Fruit fly (Drosophila melanogaster) whole organism, embryonic: Measurements from ENCODE around the gene CG2964.
A peak's percentile ranks its signal among the peaks of the same experiment; 100 is the strongest.

Experiments used
- Atf3 ChIP-seq: fragments of 200-800 bp; sonication (Bioruptor generic); optimal IDR thresholded peaks from 3 replicates; lab custom pipeline; 2016; ENCODE audit warnings: missing biosample characterization, missing genetic modification characterization
- B-H2 ChIP-seq: fragments of 200-800 bp; sonication (Bioruptor generic); optimal IDR thresholded peaks from 2 replicates; lab custom pipeline; 2018; ENCODE audit warnings: missing biosample characterization, mild to moderate bottlenecking, missing genetic modification characterization
- CG11398 ChIP-seq: fragments of 200-800 bp; sonication (Bioruptor generic); optimal IDR thresholded peaks from 2 replicates; lab custom pipeline; 2016; ENCODE audit warnings: missing biosample characterization, missing genetic modification characterization
- CG15011 ChIP-seq: fragments of 200-800 bp; sonication (Bioruptor generic); optimal IDR thresholded peaks from 3 replicates; lab custom pipeline; 2018; ENCODE audit warnings: missing biosample characterization, mild to moderate bottlenecking, missing genetic modification characterization
- CG15696 ChIP-seq: fragments of 200-800 bp; sonication (Bioruptor generic); optimal IDR thresholded peaks from 2 replicates; lab custom pipeline; 2019; ENCODE audit warnings: missing biosample characterization, mild to moderate bottlenecking, missing genetic modification characterization, moderate library complexity
- CG16813 ChIP-seq: fragments of 200-800 bp; sonication (Bioruptor generic); IDR thresholded peaks from 3 replicates; pipeline ENCODE4 v1.3.6; 2022; ENCODE audit warnings: missing biosample characterization, missing genetic modification characterization; ENCODE audit not compliant: partially characterized antibody
- CG17612 ChIP-seq: fragments of 200-800 bp; sonication (Bioruptor generic); IDR thresholded peaks from 2 replicates; pipeline ENCODE4 v1.3.6; 2022; ENCODE audit warnings: missing biosample characterization, missing genetic modification characterization
- CG18619 ChIP-seq: fragments of 200-800 bp; sonication (Bioruptor generic); optimal IDR thresholded peaks from 3 replicates; lab custom pipeline; 2017; ENCODE audit warnings: missing biosample characterization, mild to moderate bottlenecking, missing genetic modification characterization
- CG30020 ChIP-seq: fragments of 200-800 bp; optimal IDR thresholded peaks from 2 replicates; lab custom pipeline; 2019; ENCODE audit warnings: missing biosample characterization, mild to moderate bottlenecking, missing genetic modification characterization, moderate library complexity
- CG3163 ChIP-seq: fragments of 200-800 bp; sonication (Bioruptor generic); optimal IDR thresholded peaks from 3 replicates; lab custom pipeline; 2016; ENCODE audit warnings: missing biosample characterization, missing genetic modification characterization
- CG33213 ChIP-seq: fragments of 200-800 bp; sonication (Bioruptor generic); optimal IDR thresholded peaks from 3 replicates; lab custom pipeline; 2016; ENCODE audit warnings: missing biosample characterization, missing genetic modification characterization
- CG3838 ChIP-seq: fragments of 200-800 bp; sonication (Bioruptor generic); optimal IDR thresholded peaks from 3 replicates; lab custom pipeline; 2016; ENCODE audit warnings: missing biosample characterization, missing genetic modification characterization
- CG3847 ChIP-seq: fragments of 200-800 bp; sonication (Bioruptor generic); IDR thresholded peaks from 2 replicates; pipeline ENCODE4 v1.3.6; 2022; ENCODE audit warnings: missing biosample characterization, missing genetic modification characterization
- CG5245 ChIP-seq: fragments of 200-800 bp; sonication (Bioruptor generic); optimal IDR thresholded peaks from 3 replicates; lab custom pipeline; 2016; ENCODE audit warnings: missing biosample characterization, missing genetic modification characterization
- CG6254 ChIP-seq: fragments of 200-800 bp; sonication (Bioruptor generic); optimal IDR thresholded peaks from 3 replicates; lab custom pipeline; 2017; ENCODE audit warnings: mild to moderate bottlenecking, missing biosample characterization, missing genetic modification reagents, missing genetic modification characterization
- CG6654 ChIP-seq: fragments of 200-800 bp; sonication (Bioruptor generic); optimal IDR thresholded peaks from 2 replicates; lab custom pipeline; 2017; ENCODE audit warnings: missing biosample characterization, mild to moderate bottlenecking, missing genetic modification characterization
- CG6683 ChIP-seq: fragments of 200-800 bp; sonication (Bioruptor generic); optimal IDR thresholded peaks from 2 replicates; lab custom pipeline; 2017; ENCODE audit warnings: missing biosample characterization, mild to moderate bottlenecking, missing genetic modification characterization, missing genetic modification reagents
- CG6791 ChIP-seq: fragments of 200-800 bp; sonication (Bioruptor generic); IDR thresholded peaks from 3 replicates; pipeline ENCODE4 v1.3.6; 2022; ENCODE audit warnings: missing biosample characterization, missing genetic modification characterization; ENCODE audit not compliant: partially characterized antibody
- CG7786 ChIP-seq: fragments of 200-800 bp; sonication (Bioruptor generic); optimal IDR thresholded peaks from 2 replicates; lab custom pipeline; 2016; ENCODE audit warnings: missing biosample characterization, missing genetic modification characterization
- CG9437 ChIP-seq: fragments of 200-800 bp; sonication (Bioruptor generic); optimal IDR thresholded peaks from 2 replicates; lab custom pipeline; 2018; ENCODE audit warnings: missing biosample characterization, mild to moderate bottlenecking, missing genetic modification characterization
- CG9727 ChIP-seq: fragments of 200-800 bp; sonication (Bioruptor generic); optimal IDR thresholded peaks from 3 replicates; lab custom pipeline; 2017; ENCODE audit warnings: missing biosample characterization, mild to moderate bottlenecking, missing genetic modification characterization
- Dbx ChIP-seq: fragments of 200-800 bp; sonication (Bioruptor generic); IDR thresholded peaks from 3 replicates; pipeline ENCODE4 v1.3.6; 2022; ENCODE audit warnings: missing biosample characterization, missing genetic modification characterization
- Dp ChIP-seq: fragments of 200-800 bp; sonication (Bioruptor generic); optimal IDR thresholded peaks from 2 replicates; lab custom pipeline; 2018; ENCODE audit warnings: missing biosample characterization, mild to moderate bottlenecking, missing genetic modification characterization, moderate library complexity
- Elba2 ChIP-seq: fragments of 200-800 bp; sonication (Bioruptor generic); optimal IDR thresholded peaks from 3 replicates; lab custom pipeline; 2016; ENCODE audit warnings: missing biosample characterization, missing genetic modification characterization
- GATAe ChIP-seq: fragments of 200-800 bp; sonication (Bioruptor generic); conservative IDR thresholded peaks from 2 replicates; pipeline ENCODE4 v1.3.6; 2022; ENCODE audit warnings: missing biosample characterization, missing genetic modification characterization
- H15 ChIP-seq: fragments of 200-800 bp; sonication (Bioruptor generic); IDR thresholded peaks from 3 replicates; pipeline ENCODE4 v1.3.6; 2022; ENCODE audit warnings: missing biosample characterization, missing genetic modification characterization
- Hmx ChIP-seq: fragments of 200-800 bp; sonication (Bioruptor generic); optimal IDR thresholded peaks from 2 replicates; lab custom pipeline; 2016; ENCODE audit warnings: missing biosample characterization, missing genetic modification characterization
- Jarid2 ChIP-seq: fragments of 200-800 bp; sonication (Bioruptor generic); optimal IDR thresholded peaks from 3 replicates; lab custom pipeline; 2017; ENCODE audit warnings: mild to moderate bottlenecking, missing biosample characterization, missing genetic modification reagents, missing genetic modification characterization
- Nf-YB ChIP-seq: fragments of 200-800 bp; sonication (Bioruptor generic); optimal IDR thresholded peaks from 3 replicates; lab custom pipeline; 2019; ENCODE audit warnings: missing biosample characterization, mild to moderate bottlenecking, missing genetic modification characterization, moderate library complexity
- NfI ChIP-seq: fragments of 200-800 bp; sonication (Bioruptor generic); optimal IDR thresholded peaks from 3 replicates; lab custom pipeline; 2018; ENCODE audit warnings: missing biosample characterization, mild to moderate bottlenecking, missing genetic modification characterization, moderate library complexity
- Opbp ChIP-seq: fragments of 200-800 bp; sonication (Bioruptor generic); IDR thresholded peaks from 3 replicates; pipeline ENCODE4 v1.3.6; 2022; ENCODE audit warnings: missing biosample characterization, missing genetic modification characterization; ENCODE audit not compliant: partially characterized antibody
- Sox102F ChIP-seq: fragments of 200-800 bp; sonication (Bioruptor generic); optimal IDR thresholded peaks from 2 replicates; lab custom pipeline; 2018; ENCODE audit warnings: missing biosample characterization, mild to moderate bottlenecking, missing genetic modification characterization, moderate library complexity
- ato ChIP-seq: fragments of 200-800 bp; sonication (Bioruptor generic); IDR thresholded peaks from 2 replicates; pipeline ENCODE4 v1.3.6; 2022; ENCODE audit warnings: missing biosample characterization, missing genetic modification characterization; ENCODE audit not compliant: partially characterized antibody
- bsh ChIP-seq, 2 experiments: fragments of 200-800 bp; sonication (Bioruptor generic); optimal IDR thresholded peaks; 2 replicates each; lab custom pipeline; 2017 to 2018; ENCODE audit warnings: mild to moderate bottlenecking in 2 of 2, missing biosample characterization in 2 of 2, missing genetic modification characterization in 2 of 2, moderate library complexity in 1 of 2
- chm ChIP-seq: fragments of 200-800 bp; sonication (Bioruptor generic); IDR thresholded peaks from 2 replicates; pipeline ENCODE4 v1.3.6; 2022; ENCODE audit warnings: missing biosample characterization, missing genetic modification characterization
- croc ChIP-seq: fragments of 200-800 bp; sonication (Bioruptor generic); conservative IDR thresholded peaks from 3 replicates; pipeline ENCODE4 v1.3.6; 2022; ENCODE audit warnings: missing biosample characterization, missing genetic modification characterization
- dpn ChIP-seq, 2 experiments: fragments of 200-800 bp; sonication (Bioruptor generic); optimal IDR thresholded peaks; 3 replicates each; lab custom pipeline; 2016; ENCODE audit warnings: missing biosample characterization in 2 of 2, missing genetic modification characterization in 2 of 2
- hbn ChIP-seq: fragments of 200-800 bp; sonication (Bioruptor generic); IDR thresholded peaks from 2 replicates; pipeline ENCODE4 v1.3.6; 2022; ENCODE audit warnings: missing biosample characterization, missing genetic modification characterization; ENCODE audit not compliant: partially characterized antibody
- oc ChIP-seq: fragments of 200-800 bp; sonication (Bioruptor generic); optimal IDR thresholded peaks from 2 replicates; lab custom pipeline; 2018; ENCODE audit warnings: missing biosample characterization, mild to moderate bottlenecking, missing genetic modification characterization, moderate library complexity
- pros ChIP-seq: fragments of 200-800 bp; sonication (Bioruptor generic); optimal IDR thresholded peaks from 3 replicates; lab custom pipeline; 2019; ENCODE audit warnings: missing biosample characterization, mild to moderate bottlenecking, missing genetic modification characterization, moderate library complexity
- slp2 ChIP-seq: fragments of 200-800 bp; sonication (Bioruptor generic); optimal IDR thresholded peaks from 2 replicates; lab custom pipeline; 2016; ENCODE audit warnings: missing biosample characterization, missing genetic modification characterization
- tup ChIP-seq: fragments of 200-800 bp; sonication (Bioruptor generic); optimal IDR thresholded peaks from 2 replicates; lab custom pipeline; 2016; ENCODE audit warnings: missing biosample characterization, mild to moderate bottlenecking, missing genetic modification characterization, moderate library complexity
- vvl ChIP-seq: fragments of 200-800 bp; sonication (Bioruptor generic); IDR thresholded peaks from 2 replicates; pipeline ENCODE4 v1.3.6; 2022; ENCODE audit warnings: missing biosample characterization, missing genetic modification characterization

The CG2964 gene

dm6 chr2L:2840311-2840710, 28.1 kb downstream of the CG2964 start (continued):
- TF ChIP-seq CG18619 (GFP tag; lab: Kevin White, UChicago) (no peak), CG9727 (GFP tag; lab: Kevin White, UChicago) (no peak), Hmx (GFP tag; lab: Kevin White, UChicago) (no peak), CG16813 (no peak), CG30020 (tag; lab: Kevin White, UChicago) (no peak), vvl (GFP tag; lab: Robert Waterston, UW) (peak; percentile 60), CG9437 (GFP tag; lab: Kevin White, UChicago) (no peak), slp2 (GFP tag; lab: Kevin White, UChicago) (no peak), CG6654 (GFP tag; lab: Kevin White, UChicago) (no peak), Atf3 (GFP tag; lab: Kevin White, UChicago) (no peak), Dp (GFP tag; lab: Kevin White, UChicago) (no peak)
- TF ChIP-seq, all 482 proteins: peak for 5

dm6 chr2L:2844413-2844812, 32.2 kb downstream of the CG2964 start, which contains the start of gene CG18558:
CG18558 (minus strand) TSS chr2L:2844513.
- no peak for TF ChIP-seq CG15696 (tag; lab: Kevin White, UChicago)
- no peak for TF ChIP-seq Jarid2 (GFP tag; lab: Kevin White, UChicago)
- no peak for TF ChIP-seq ato (GFP tag; lab: Robert Waterston, UW)
- TF ChIP-seq CG3838: no peak
- no peak for TF ChIP-seq CG6791 (GFP tag; lab: Robert Waterston, UW)
- TF ChIP-seq oc (tag; lab: Kevin White, UChicago): no peak
- no peak for TF ChIP-seq CG15011 (GFP tag; lab: Kevin White, UChicago)
- TF ChIP-seq Nf-YB: no peak
- no peak for TF ChIP-seq croc (GFP tag; lab: Robert Waterston, UW)
- no peak for TF ChIP-seq GATAe (GFP tag; lab: Robert Waterston, UW)
- TF ChIP-seq Elba2 (GFP tag; lab: Kevin White, UChicago): no peak
- TF ChIP-seq B-H2 (GFP tag; lab: Kevin White, UChicago): no peak
- TF ChIP-seq tup (GFP tag; lab: Kevin White, UChicago): no peak
- TF ChIP-seq chm (GFP tag; lab: Robert Waterston, UW): no peak
- TF ChIP-seq CG33213 (GFP tag; lab: Kevin White, UChicago): no peak
- TF ChIP-seq hbn (GFP tag; lab: Robert Waterston, UW): no peak
- TF ChIP-seq CG7786: no peak
- no peak for TF ChIP-seq CG5245 (GFP tag; lab: Kevin White, UChicago)
- TF ChIP-seq Dbx: no peak
- no peak for TF ChIP-seq Dp (GFP tag; lab: Kevin White, UChicago)

- TF ChIP-seq CG3847 (no peak), Sox102F (GFP tag; lab: Kevin White, UChicago) (no peak)
Observed at dm6 chr2L:2845634-2846033, 33.4 kb downstream of the CG2964 start, which contains the start of gene CG18557. CG18557 (minus strand) TSS chr2L:2845734.

dm6 chr2L:2847112-2847682, 35.0 kb downstream of the CG2964 start, which contains the start of the genes CG3117 and CG2983:
CG3117 (minus strand) TSS chr2L:2847212.
CG2983 (plus strand) TSS chr2L:2847632.
- TF ChIP-seq CG17612 (no peak), Opbp (GFP tag; lab: Robert Waterston, UW) (no peak), H15 (GFP tag; lab: Robert Waterston, UW) (no peak), bsh (GFP tag; optimal IDR thresholded peaks at IDR 0.05; lab: Kevin White, UChicago) (no peak), NfI (GFP tag; lab: Kevin White, UChicago) (no peak), CG11398 (no peak), CG3163 (no peak), pros (GFP tag; lab: Kevin White, UChicago) (no peak), CG6254 (GFP tag; lab: Kevin White, UChicago) (no peak), dpn (GFP tag; optimal IDR thresholded peaks at IDR 0.05; lab: Kevin White, UChicago) (no peak), CG6683 (GFP tag; lab: Kevin White, UChicago) (no peak)
